Worm (Caenorhabditis elegans): ENCODE data around the gene R166.2.

R166.2 gene

DNA sequence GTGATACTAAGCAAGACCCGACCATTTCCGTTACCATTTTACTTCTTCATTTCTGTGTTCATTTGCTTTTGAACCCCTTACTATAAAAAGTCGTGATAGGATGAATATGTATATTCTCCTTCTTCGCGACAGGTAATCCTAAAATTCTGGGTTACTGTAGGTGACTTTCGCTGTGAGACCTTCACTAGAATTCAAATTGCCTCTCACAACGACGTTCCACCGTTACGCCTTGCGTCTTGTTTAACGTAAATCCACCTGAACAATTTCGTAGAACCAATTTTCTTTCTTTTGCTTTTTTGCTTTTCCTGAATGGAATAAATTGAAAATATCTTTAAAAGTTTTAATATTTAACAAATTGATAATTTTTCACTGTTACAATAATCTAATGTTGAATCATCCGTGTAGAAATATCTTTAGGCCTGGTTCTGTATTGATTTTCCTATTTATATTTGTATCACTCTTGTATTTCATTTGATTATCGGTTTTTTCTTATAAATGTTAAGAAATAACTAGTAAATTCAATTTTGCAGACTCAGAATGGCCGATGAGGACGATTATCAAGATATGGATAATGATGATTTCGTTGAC lies 41.5 kb upstream of the R166.2 start, which contains the start of gene rpb-6:
TSS of gene rpb-6 (plus strand) at position 538 of the 588 bp plus-strand sequence.
- TF ChIP-seq pqm-1 (tag; optimal IDR thresholded peaks at IDR 0.05) (no peak), mes-2 (tag; optimal IDR thresholded peaks at IDR 0.05; ENCODE audit: poor library complexity, severe bottlenecking) (peak; percentile 59), Y48G9A.11 (GFP tag; IDR thresholded peaks at IDR 0.05) (peak; percentile 95), R02D3.7 (tag; optimal IDR thresholded peaks at IDR 0.05) (peak; percentile 51), lsy-2 (tag; optimal IDR thresholded peaks at IDR 0.05) (peak in 1 of 2 experiments; percentile 76), dpl-1 (GFP tag; optimal IDR thresholded peaks at IDR 0.05) (peak; percentile 74), T20F7.1 (GFP tag; optimal IDR thresholded peaks at IDR 0.05) (peak; percentile 93), ceh-20 (GFP tag; IDR thresholded peaks at IDR 0.05) (no peak)

DNA sequence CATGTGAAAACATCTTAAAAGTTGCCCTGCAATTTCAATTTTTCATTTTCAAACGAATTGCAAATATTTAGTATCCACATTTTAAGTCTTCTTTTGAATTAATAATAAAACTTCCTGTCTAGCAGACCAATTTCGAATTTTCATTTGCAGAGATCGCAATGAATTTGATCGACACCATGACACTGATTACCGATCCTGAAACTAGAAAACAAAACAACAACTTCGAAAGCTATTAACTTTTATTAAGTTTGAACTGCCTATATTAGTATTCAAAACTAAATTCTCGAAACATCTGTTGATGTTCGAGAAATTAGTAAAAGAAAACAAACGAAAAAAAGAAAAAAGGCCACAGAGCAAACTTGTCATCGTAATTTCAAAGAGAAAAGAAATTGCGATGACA lies 36.7 kb upstream of the R166.2 start:
- TF ChIP-seq saeg-2 (GFP tag; IDR thresholded peaks at IDR 0.05) (no peak), lin-38 (GFP tag; IDR thresholded peaks at IDR 0.05) (peak; percentile 60), ama-1 (optimal IDR thresholded peaks at IDR 0.05) (no peak), nhr-41 (GFP tag; IDR thresholded peaks at IDR 0.05) (no peak), rbr-2 (tag; optimal IDR thresholded peaks at IDR 0.05) (no peak), duxl-1 (tag; optimal IDR thresholded peaks at IDR 0.05; ENCODE audit: poor library complexity) (peak; percentile 21), nhr-77 (tag; optimal IDR thresholded peaks at IDR 0.05) (no peak), madf-5 (GFP tag; IDR thresholded peaks at IDR 0.05) (0 out of 4 replicates have a peak, but pooled peaks of 1 of the 2 experiments have one; percentile 16), spr-1 (tag; optimal IDR thresholded peaks at IDR 0.05) (no peak), dpl-1 (GFP tag; optimal IDR thresholded peaks at IDR 0.05) (no peak)

DNA sequence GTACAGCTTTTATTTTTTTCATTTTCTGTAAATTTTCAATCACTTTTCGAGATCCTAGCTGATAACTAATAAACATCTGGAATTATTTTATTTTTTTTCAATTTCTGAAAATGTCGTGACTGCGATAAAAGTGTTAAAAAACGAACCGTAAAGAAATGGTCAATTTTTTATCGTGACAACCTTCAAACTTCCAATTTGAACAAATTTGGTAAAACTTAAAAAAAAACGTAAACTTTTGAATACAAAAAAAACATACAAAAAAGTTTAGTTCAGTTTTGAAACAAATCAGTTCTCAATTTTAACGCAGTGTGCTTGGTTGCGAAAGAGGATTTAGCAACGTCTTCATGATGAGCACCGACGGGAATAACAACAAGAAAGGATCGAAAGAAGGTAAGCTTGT lies 34.5 kb upstream of the R166.2 start, which contains the start of gene C06A1.3:
TSS of gene C06A1.3 (plus strand) at position 301 of the 400 bp plus-strand sequence.
- TF ChIP-seq unc-39 (tag; optimal IDR thresholded peaks at IDR 0.05) (no peak), ceh-82 (tag; optimal IDR thresholded peaks at IDR 0.05) (no peak), egl-43 (GFP tag; IDR thresholded peaks at IDR 0.05) (no peak), aha-1 (tag) (no peak), nhr-77 (tag; optimal IDR thresholded peaks at IDR 0.05) (no peak), hmg-1.1 (GFP tag; IDR thresholded peaks at IDR 0.05) (no peak), dpl-1 (GFP tag; optimal IDR thresholded peaks at IDR 0.05) (no peak), ctbp-1 (GFP tag; IDR thresholded peaks at IDR 0.05) (no peak), ceh-44 (GFP tag; IDR thresholded peaks at IDR 0.05) (no peak), sdz-12 (GFP tag; optimal IDR thresholded peaks at IDR 0.05) (no peak), nhr-42 (GFP tag; IDR thresholded peaks at IDR 0.05) (no peak), unc-62 (GFP tag; optimal IDR thresholded peaks at IDR 0.05 in 1 of 2) (no peak), unc-62 (tag; optimal IDR thresholded peaks at IDR 0.05) (no peak)

DNA sequence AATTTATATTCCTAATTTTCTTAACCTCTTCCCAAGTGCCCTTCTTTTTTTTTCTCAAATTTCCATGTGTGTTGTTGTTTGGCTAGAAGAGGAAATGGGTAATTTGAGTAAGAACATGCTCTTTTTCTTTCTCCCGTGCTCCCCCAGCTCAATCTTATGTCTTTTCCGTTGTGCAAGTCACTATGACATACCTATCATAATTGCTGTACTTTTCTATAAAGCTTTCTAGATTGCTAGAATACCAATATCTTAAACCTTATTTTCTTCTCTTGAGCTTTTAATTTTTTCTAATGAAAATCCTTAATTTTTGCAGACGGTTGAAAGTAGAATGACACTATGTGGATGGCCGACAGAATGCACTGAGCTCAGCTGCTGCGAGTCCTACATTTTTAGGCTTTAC lies 32.8 kb upstream of the R166.2 start, which contains the start of gene txt-13:
TSS of gene txt-13 (plus strand) at position 301 of the 400 bp plus-strand sequence.
- TF ChIP-seq lin-15B (tag; optimal IDR thresholded peaks at IDR 0.05) (no peak), ztf-7 (tag; optimal IDR thresholded peaks at IDR 0.05) (no peak), vab-7 (GFP tag; IDR thresholded peaks at IDR 0.05) (no peak), D1046.2 (GFP tag; IDR thresholded peaks at IDR 0.05) (no peak), F26F4.8 (GFP tag; conservative IDR thresholded peaks at IDR 0.05) (no peak), nhr-11 (tag; optimal IDR thresholded peaks at IDR 0.05) (no peak), nhr-42 (GFP tag; IDR thresholded peaks at IDR 0.05) (no peak), zfp-3 (GFP tag; conservative IDR thresholded peaks at IDR 0.05) (no peak), php-3 (GFP tag; IDR thresholded peaks at IDR 0.05) (no peak), set-16 (GFP tag; IDR thresholded peaks at IDR 0.05) (no peak), snpc-4 (tag; optimal IDR thresholded peaks at IDR 0.05) (no peak), lir-3 (tag; optimal IDR thresholded peaks at IDR 0.05) (no peak), Y105C5A.15 (GFP tag; IDR thresholded peaks at IDR 0.05) (no peak), nhr-102 (tag; optimal IDR thresholded peaks at IDR 0.05) (no peak), nhr-28 (tag; optimal IDR thresholded peaks at IDR 0.05) (no peak), zip-2 (tag; optimal IDR thresholded peaks at IDR 0.05) (no peak)
